Fruit fly (Drosophila melanogaster) whole organism, pupa: ENCODE data around the gene ppan.

Experiments
- CG10348 ChIP-seq: fragments of 200-800 bp; sonication (Bioruptor generic); IDR thresholded peaks from 2 replicates; pipeline ENCODE4 v1.3.6; 2022; ENCODE audit warnings: missing biosample characterization, missing genetic modification characterization
- CG12605 ChIP-seq: fragments of 200-800 bp; sonication (Bioruptor generic); IDR thresholded peaks from 2 replicates; pipeline ENCODE4 v1.3.6; 2022; ENCODE audit warnings: missing biosample characterization, missing genetic modification characterization
- CG13204 ChIP-seq: fragments of 200-800 bp; sonication (Bioruptor generic); optimal IDR thresholded peaks from 2 replicates; lab custom pipeline; 2018; ENCODE audit warnings: missing biosample characterization, mild to moderate bottlenecking, missing genetic modification characterization, moderate library complexity
- CG14655 ChIP-seq: fragments of 200-800 bp; sonication (Bioruptor generic); optimal IDR thresholded peaks from 3 replicates; lab custom pipeline; 2017; ENCODE audit warnings: mild to moderate bottlenecking, missing biosample characterization, missing genetic modification reagents, missing genetic modification characterization
- CG15710 ChIP-seq: fragments of 200-800 bp; sonication (Bioruptor generic); optimal IDR thresholded peaks from 2 replicates; lab custom pipeline; 2018; ENCODE audit warnings: missing biosample characterization, mild to moderate bottlenecking, missing genetic modification characterization, moderate library complexity
- CG17806 ChIP-seq: fragments of 200-800 bp; sonication (Bioruptor generic); optimal IDR thresholded peaks from 2 replicates; lab custom pipeline; 2018; ENCODE audit warnings: missing biosample characterization, mild to moderate bottlenecking, missing genetic modification characterization, moderate library complexity
- CG32121 ChIP-seq: fragments of 200-800 bp; sonication (Bioruptor generic); IDR thresholded peaks from 2 replicates; pipeline ENCODE4 v1.3.6; 2022; ENCODE audit warnings: missing biosample characterization, missing genetic modification characterization
- CG34367 ChIP-seq: fragments of 200-800 bp; sonication (Bioruptor generic); optimal IDR thresholded peaks from 2 replicates; lab custom pipeline; 2018; ENCODE audit warnings: missing biosample characterization, mild to moderate bottlenecking, missing genetic modification characterization
- CG4496 ChIP-seq: fragments of 200-800 bp; sonication (Bioruptor generic); IDR thresholded peaks from 3 replicates; pipeline ENCODE4 v1.3.6; 2022; ENCODE audit warnings: missing biosample characterization, missing genetic modification characterization
- CG8159 ChIP-seq: fragments of 200-800 bp; sonication (Bioruptor generic); optimal IDR thresholded peaks from 3 replicates; lab custom pipeline; 2018; ENCODE audit warnings: missing biosample characterization, mild to moderate bottlenecking, missing genetic modification characterization, moderate library complexity
- CG8301 ChIP-seq: fragments of 200-800 bp; sonication (Bioruptor generic); optimal IDR thresholded peaks from 2 replicates; lab custom pipeline; 2018; ENCODE audit warnings: missing biosample characterization, mild to moderate bottlenecking, missing genetic modification characterization
- CG9948 ChIP-seq: fragments of 200-800 bp; sonication (Bioruptor generic); optimal IDR thresholded peaks from 2 replicates; lab custom pipeline; 2018; ENCODE audit warnings: missing biosample characterization, mild to moderate bottlenecking, missing genetic modification characterization, moderate library complexity
- D1 ChIP-seq: fragments of 200-800 bp; sonication (Bioruptor generic); optimal IDR thresholded peaks from 2 replicates; lab custom pipeline; 2018; ENCODE audit warnings: missing biosample characterization, mild to moderate bottlenecking, missing genetic modification characterization, moderate library complexity
- EcR ChIP-seq: fragments of 200-800 bp; sonication (Bioruptor generic); optimal IDR thresholded peaks from 3 replicates; lab custom pipeline; 2019; ENCODE audit warnings: missing biosample characterization, missing genetic modification characterization, mild to moderate bottlenecking, moderate library complexity, missing genetic modification reagents
- Ets98B ChIP-seq: fragments of 200-800 bp; sonication (Bioruptor generic); IDR thresholded peaks from 2 replicates; pipeline ENCODE4 v1.3.6; 2022; ENCODE audit warnings: missing biosample characterization, missing genetic modification characterization
- Pif1A ChIP-seq: fragments of 200-800 bp; sonication (Bioruptor generic); optimal IDR thresholded peaks from 3 replicates; lab custom pipeline; 2016; ENCODE audit warnings: missing biosample characterization, missing genetic modification characterization
- Pif1B ChIP-seq: fragments of 200-800 bp; sonication (Bioruptor generic); optimal IDR thresholded peaks from 3 replicates; lab custom pipeline; 2016; ENCODE audit warnings: missing biosample characterization, missing genetic modification characterization
- Snoo ChIP-seq: fragments of 200-800 bp; sonication (Bioruptor generic); optimal IDR thresholded peaks from 3 replicates; lab custom pipeline; 2017; ENCODE audit warnings: missing biosample characterization, mild to moderate bottlenecking, missing genetic modification characterization, inconsistent platforms
- fd96Ca ChIP-seq: fragments of 200-800 bp; sonication (Bioruptor generic); IDR thresholded peaks from 3 replicates; pipeline ENCODE4 v1.3.6; 2022; ENCODE audit warnings: missing biosample characterization, missing genetic modification characterization
- gl ChIP-seq: fragments of 200-800 bp; sonication (Bioruptor generic); optimal IDR thresholded peaks from 2 replicates; lab custom pipeline; 2018; ENCODE audit warnings: missing biosample characterization, mild to moderate bottlenecking, missing genetic modification characterization
- rn ChIP-seq: fragments of 200-800 bp; sonication (Bioruptor generic); IDR thresholded peaks from 2 replicates; pipeline ENCODE4 v1.3.6; 2022; ENCODE audit warnings: missing biosample characterization, missing genetic modification characterization

The ppan gene

DNA sequence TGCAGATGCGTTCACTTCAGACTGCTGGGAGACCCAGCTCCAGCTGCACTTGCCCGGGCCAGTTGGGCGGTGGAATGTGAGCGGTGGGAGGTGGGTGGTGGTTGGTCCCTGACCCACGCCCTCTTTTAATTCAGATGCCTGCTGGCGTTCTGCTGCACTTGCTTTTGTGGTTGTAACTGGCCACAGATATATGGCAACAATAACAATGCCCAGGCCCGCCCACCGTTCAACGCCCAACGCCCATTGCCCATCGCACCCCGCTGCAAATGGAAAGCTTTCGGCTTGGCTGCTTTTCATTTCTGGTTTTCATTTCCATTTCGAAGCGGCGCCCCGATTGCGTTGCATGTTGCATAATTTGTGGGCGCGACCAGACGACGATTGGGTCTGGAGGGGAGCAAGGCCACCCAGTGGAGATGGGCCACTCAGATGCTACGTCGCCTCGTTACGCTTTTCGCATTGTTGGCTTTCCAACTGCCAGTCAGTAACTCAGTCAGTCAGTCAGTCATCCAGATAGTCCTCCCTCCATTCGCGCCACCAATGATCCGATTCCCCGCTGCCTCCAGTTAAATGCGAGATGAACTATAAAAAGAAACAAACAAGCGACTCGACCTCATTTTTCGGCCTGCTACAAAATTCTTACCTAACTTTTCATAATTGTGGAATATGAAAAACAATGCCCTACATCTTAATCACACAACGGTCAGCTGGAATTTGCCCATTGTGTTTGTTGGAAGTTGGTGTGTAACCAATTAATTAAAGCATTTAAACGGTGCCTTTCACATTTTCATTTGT, 25.6 kb upstream of the ppan start:
- peak; percentile 62 for TF ChIP-seq EcR (GFP tag; lab: Kevin White, UChicago)
- peak; percentile 20 for TF ChIP-seq CG13204 (GFP tag; lab: Kevin White, UChicago)
- TF ChIP-seq CG10348 (GFP tag; lab: Robert Waterston, UW) = no peak
- TF ChIP-seq CG15710 (tag; lab: Kevin White, UChicago) = no peak
- TF ChIP-seq, all 21 proteins: peak for 2

DNA sequence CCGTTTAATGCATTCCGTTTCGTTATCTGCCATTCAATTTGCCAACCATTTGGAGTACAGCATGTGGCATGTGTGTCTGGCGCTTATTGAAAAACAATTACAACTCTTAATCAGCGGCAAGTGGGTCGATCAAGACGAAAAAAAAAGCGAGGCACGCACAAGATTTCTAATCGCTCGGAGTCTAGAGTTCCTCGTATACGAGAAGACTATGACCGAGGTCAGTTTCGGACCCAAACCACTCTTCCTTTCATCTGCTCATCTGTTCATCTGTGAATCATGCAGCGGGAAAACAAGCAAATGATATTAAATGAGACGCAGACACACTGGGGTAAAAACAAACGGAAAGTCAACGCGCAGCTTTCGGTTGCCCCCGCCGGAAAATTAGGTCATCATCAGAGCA, 24.6 kb upstream of the ppan start:
- TF ChIP-seq CG4496 (GFP tag; lab: Robert Waterston, UW) (peak; percentile 40; the same call in 1 of the 3 replicates), CG15710 (tag; lab: Kevin White, UChicago) (no peak)

DNA sequence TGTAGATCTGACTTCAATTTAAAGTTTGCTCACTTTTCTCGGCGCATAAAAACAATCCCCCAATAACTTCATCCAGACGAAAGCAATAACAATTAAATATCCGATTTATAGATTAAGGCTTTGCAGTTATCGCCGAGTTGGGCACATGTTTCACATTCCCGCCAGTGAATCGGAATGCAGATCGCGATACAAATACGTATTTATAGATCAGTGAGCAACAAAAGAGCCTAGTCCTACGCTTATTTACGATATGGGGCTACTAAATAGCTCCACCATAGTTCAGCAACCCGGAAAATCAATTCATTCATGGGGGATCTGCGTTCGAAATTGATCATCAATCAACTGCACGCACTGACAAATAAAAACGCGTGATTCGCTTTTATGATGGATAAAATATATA, 24.0 kb upstream of the ppan start:
- TF ChIP-seq CG32121 (GFP tag; lab: Robert Waterston, UW) = no peak
- TF ChIP-seq EcR (GFP tag; lab: Kevin White, UChicago) = peak; percentile 64

DNA sequence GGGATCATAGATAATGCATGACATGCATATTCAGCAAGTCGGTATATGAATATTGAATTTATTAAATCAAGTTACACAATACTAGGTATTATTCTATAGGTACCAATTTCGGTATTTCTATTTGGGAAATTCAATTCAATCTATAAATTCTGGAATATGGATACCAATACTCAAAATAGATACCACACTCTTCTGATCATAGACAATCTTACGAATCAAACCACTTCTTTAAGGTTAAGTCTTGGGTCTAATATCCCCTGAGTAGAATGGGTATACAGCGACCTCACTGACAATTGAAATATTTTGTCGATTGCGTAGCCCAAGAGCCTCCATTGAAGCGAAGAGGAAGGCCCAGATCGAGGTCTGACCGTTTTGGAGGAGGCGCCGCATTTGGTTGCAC, 23.2 kb upstream of the ppan start:
- TF ChIP-seq CG4496 (GFP tag; lab: Robert Waterston, UW) = no peak
- no peak for TF ChIP-seq CG9948 (tag; lab: Kevin White, UChicago)
- no peak for TF ChIP-seq CG32121 (GFP tag; lab: Robert Waterston, UW)
- no peak for TF ChIP-seq rn (GFP tag; lab: Robert Waterston, UW)
- no peak for TF ChIP-seq CG14655 (GFP tag; lab: Kevin White, UChicago)
- no peak for TF ChIP-seq CG8159 (tag; lab: Kevin White, UChicago)
- no peak for TF ChIP-seq CG13204 (GFP tag; lab: Kevin White, UChicago)
- TF ChIP-seq CG17806 (tag; lab: Kevin White, UChicago) = no peak
- no peak for TF ChIP-seq D1 (tag; lab: Kevin White, UChicago)
- no peak for TF ChIP-seq CG10348 (GFP tag; lab: Robert Waterston, UW)
- TF ChIP-seq CG8301 = no peak
- no peak for TF ChIP-seq Pif1B (GFP tag; lab: Kevin White, UChicago)
- no peak for TF ChIP-seq CG15710 (tag; lab: Kevin White, UChicago)
- no peak for TF ChIP-seq fd96Ca (GFP tag; lab: Robert Waterston, UW)
- TF ChIP-seq Snoo = no peak
- TF ChIP-seq Ets98B (GFP tag; lab: Robert Waterston, UW) = no peak
- TF ChIP-seq Pif1A = no peak

DNA sequence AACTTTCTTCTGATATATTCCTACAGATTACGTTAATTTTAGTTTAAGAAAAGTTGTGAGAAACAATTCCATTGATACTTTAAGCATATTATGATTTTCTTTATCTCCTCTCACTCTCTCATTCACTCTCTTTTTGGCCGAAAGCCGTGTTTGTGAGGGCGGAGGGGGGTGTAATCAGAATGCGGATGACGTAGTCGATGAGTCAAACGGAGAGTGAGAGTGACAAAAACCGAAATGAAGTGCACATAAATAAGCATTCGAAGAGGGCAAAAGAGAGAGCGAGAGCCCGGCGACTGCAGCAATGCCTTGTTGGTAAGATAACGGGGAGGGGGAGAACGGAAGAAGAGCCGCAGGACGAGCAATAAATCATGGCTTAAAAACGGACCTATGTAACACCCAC, 21.8 kb upstream of the ppan start:
- TF ChIP-seq Pif1A = no peak
- TF ChIP-seq CG9948 (tag; lab: Kevin White, UChicago) = no peak
- TF ChIP-seq CG15710 (tag; lab: Kevin White, UChicago) = no peak
- no peak for TF ChIP-seq CG17806 (tag; lab: Kevin White, UChicago)
- TF ChIP-seq CG4496 (GFP tag; lab: Robert Waterston, UW) = no peak
- TF ChIP-seq fd96Ca (GFP tag; lab: Robert Waterston, UW) = no peak
- TF ChIP-seq Ets98B (GFP tag; lab: Robert Waterston, UW) = no peak
- no peak for TF ChIP-seq gl
- no peak for TF ChIP-seq CG34367 (tag; lab: Kevin White, UChicago)

DNA sequence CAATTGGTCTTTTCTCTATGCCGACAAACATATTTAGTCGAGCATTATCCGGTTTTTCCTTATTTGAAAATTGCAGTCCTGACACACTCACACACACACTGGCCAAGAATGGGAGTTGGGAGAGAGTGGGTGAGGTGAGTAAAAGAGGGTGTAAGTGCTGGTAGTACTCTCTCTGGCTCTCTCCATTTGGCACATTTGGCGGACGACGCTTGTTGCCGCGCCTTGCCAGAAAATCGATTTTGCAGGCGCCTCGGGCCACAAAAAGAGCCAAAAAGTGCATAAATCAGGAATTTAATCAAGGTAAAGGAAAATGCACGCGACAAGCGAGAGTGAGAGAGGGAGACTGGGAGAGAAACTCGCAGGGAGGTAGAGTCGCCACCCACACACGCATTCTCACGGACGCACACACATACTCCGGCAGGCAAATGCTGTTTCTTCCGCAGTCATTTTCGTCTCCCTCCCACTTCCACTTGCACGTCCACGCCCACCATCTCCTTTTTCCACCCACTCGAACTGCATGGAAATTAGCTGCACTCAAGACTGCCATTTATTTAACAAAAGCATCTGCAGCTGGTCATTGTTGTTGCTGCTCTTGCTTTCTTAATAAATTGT, 19.4 kb upstream of the ppan start:
- TF ChIP-seq CG17806 (tag; lab: Kevin White, UChicago) (no peak), Ets98B (GFP tag; lab: Robert Waterston, UW) (peak; percentile 10; the same call in 1 of the 2 replicates), Pif1B (GFP tag; lab: Kevin White, UChicago) (no peak), CG12605 (GFP tag; lab: Robert Waterston, UW) (no peak), fd96Ca (GFP tag; lab: Robert Waterston, UW) (peak; percentile 36; the same call in 2 of the 3 replicates), CG8301 (no peak), gl (no peak), rn (GFP tag; lab: Robert Waterston, UW) (no peak)

DNA sequence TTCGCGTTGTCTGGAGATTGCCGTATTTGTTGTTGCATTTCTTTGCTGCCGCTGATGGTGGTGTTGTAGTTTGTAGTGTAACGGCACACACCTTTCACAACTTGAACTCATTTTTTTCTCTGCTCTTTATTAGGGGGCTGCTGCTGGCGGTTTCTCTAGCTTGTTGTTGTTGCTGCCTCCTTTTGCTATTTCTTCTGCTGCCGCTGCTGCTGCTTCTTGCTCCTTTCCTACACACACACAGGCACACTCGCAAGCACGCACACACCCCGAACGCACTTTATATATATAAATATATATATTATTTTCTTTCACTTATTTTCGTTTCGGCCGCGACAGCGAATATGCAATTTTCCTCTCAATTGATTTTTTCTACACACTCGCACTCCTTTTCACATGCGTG, 18.9 kb upstream of the ppan start:
- no peak for TF ChIP-seq D1 (tag; lab: Kevin White, UChicago)
- no peak for TF ChIP-seq Ets98B (GFP tag; lab: Robert Waterston, UW)
- TF ChIP-seq rn (GFP tag; lab: Robert Waterston, UW) = no peak
- TF ChIP-seq CG15710 (tag; lab: Kevin White, UChicago) = no peak
- TF ChIP-seq, all 21 proteins: peak for 0
